Worm (Caenorhabditis elegans): ENCODE results near the gene F58B4.3.

- TF ChIP-seq unc-130 (GFP tag; optimal IDR thresholded peaks at IDR 0.05) (no peak), him-1 (tag; optimal IDR thresholded peaks at IDR 0.05) (no peak), D2030.7 (GFP tag; IDR thresholded peaks at IDR 0.05) (no peak), hrde-1 (tag; optimal IDR thresholded peaks at IDR 0.05; ENCODE audit: borderline replicate concordance) (no peak), unc-62 (GFP tag; optimal IDR thresholded peaks at IDR 0.05) (no peak), nfyb-1 (GFP tag; IDR thresholded peaks at IDR 0.05) (no peak), F52B5.7 (tag; optimal IDR thresholded peaks at IDR 0.05) (no peak), mes-4 (tag; optimal IDR thresholded peaks at IDR 0.05) (no peak), pha-4 (tag; optimal IDR thresholded peaks at IDR 0.05) (no peak), Y53F4B.3 (GFP tag; IDR thresholded peaks at IDR 0.05) (no peak), snpc-4 (GFP tag; optimal IDR thresholded peaks at IDR 0.05) (no peak), snpc-4 (tag; optimal IDR thresholded peaks at IDR 0.05) (no peak), C06A6.2 (GFP tag; conservative IDR thresholded peaks at IDR 0.05) (no peak), lin-35 (GFP tag; optimal IDR thresholded peaks at IDR 0.05) (no peak), madf-10 (tag; optimal IDR thresholded peaks at IDR 0.05) (no peak)
Observed at ce11 chrV:10903748-10904147, 25.9 kb upstream of the F58B4.3 start, which contains the start of gene F32D8.15.

Measured in whole organism, young adult.